Worm (Caenorhabditis elegans) whole organism, young adult: ENCODE results near the gene B0361.9.

ENCODE experiments used
- B0019.2 ChIP-seq: fragments of 200-800 bp; sonication (Bioruptor generic); conservative IDR thresholded peaks from 2 replicates; pipeline ENCODE4 v1.3.6; 2022; ENCODE audit warnings: missing genetic modification reagents, missing genetic modification characterization, missing compliant biosample characterization
- B0035.1 ChIP-seq: sonication (generic microtip); optimal IDR thresholded peaks from 2 replicates; lab custom pipeline; 2016; ENCODE audit warnings: missing genetic modification characterization, mild to moderate bottlenecking, missing compliant biosample characterization, missing genotype, missing genetic modification reagents
- B0336.3 ChIP-seq: fragments of 200-800 bp; sonication (Bioruptor generic); IDR thresholded peaks from 2 replicates; pipeline ENCODE4 v1.3.6; 2022; ENCODE audit warnings: missing genetic modification characterization, missing compliant biosample characterization
- C06A6.2 ChIP-seq: fragments of 200-800 bp; sonication (Bioruptor generic); conservative IDR thresholded peaks from 2 replicates; pipeline ENCODE4 v1.3.6; 2022; ENCODE audit warnings: missing genetic modification characterization, missing compliant biosample characterization
- F10E7.11 ChIP-seq: sonication (generic microtip); optimal IDR thresholded peaks from 2 replicates; lab custom pipeline; 2017; ENCODE audit warnings: mild to moderate bottlenecking, missing genetic modification characterization, moderate library complexity, missing compliant biosample characterization
- F22D6.2 ChIP-seq: sonication (generic microtip); optimal IDR thresholded peaks from 2 replicates; lab custom pipeline; 2016; ENCODE audit warnings: mild to moderate bottlenecking, missing genetic modification characterization, missing compliant biosample characterization
- F37B4.10 ChIP-seq: fragments of 200-800 bp; sonication (Bioruptor generic); IDR thresholded peaks from 2 replicates; pipeline ENCODE4 v1.3.6; 2022; ENCODE audit warnings: missing genetic modification characterization, missing compliant biosample characterization
- F49E8.2 ChIP-seq: sonication (generic microtip); optimal IDR thresholded peaks from 3 replicates; lab custom pipeline; 2017; ENCODE audit warnings: missing genetic modification characterization, mild to moderate bottlenecking, missing compliant biosample characterization, antibody characterized with exemption, moderate library complexity; ENCODE audit not compliant: insufficient read depth
- F52B5.7 ChIP-seq: sonication (generic microtip); optimal IDR thresholded peaks from 2 replicates; lab custom pipeline; 2016; ENCODE audit warnings: mild to moderate bottlenecking, missing genetic modification characterization, missing compliant biosample characterization
- F57C9.4 ChIP-seq: sonication (generic microtip); optimal IDR thresholded peaks from 2 replicates; lab custom pipeline; 2017; ENCODE audit warnings: mild to moderate bottlenecking, missing genetic modification characterization, missing compliant biosample characterization
- T26A5.8 ChIP-seq: sonication (generic microtip); optimal IDR thresholded peaks from 2 replicates; lab custom pipeline; 2016; ENCODE audit warnings: missing genetic modification characterization, missing compliant biosample characterization
- ZK185.1 ChIP-seq: sonication (generic microtip); optimal IDR thresholded peaks from 2 replicates; lab custom pipeline; 2016; ENCODE audit warnings: mild to moderate bottlenecking, missing genetic modification characterization, missing compliant biosample characterization; ENCODE audit not compliant: poor library complexity, severe bottlenecking
- ama-1 ChIP-seq, 3 experiments: fragments of 150-350 bp in 1 of 3; sonication (generic microtip) in 2 of 3; optimal IDR thresholded peaks; 2 replicates each; lab custom pipeline; 2014 to 2018; ENCODE audit warnings: missing biosample characterization in 2 of 3, missing genetic modification characterization in 2 of 3, missing genetic modification reagents in 2 of 3
- atf-7 ChIP-seq: sonication (generic microtip); optimal IDR thresholded peaks from 2 replicates; lab custom pipeline; 2017; ENCODE audit warnings: mild to moderate bottlenecking, missing genetic modification characterization, missing compliant biosample characterization
- athp-1 ChIP-seq: sonication (generic microtip); optimal IDR thresholded peaks from 2 replicates; lab custom pipeline; 2017; ENCODE audit warnings: mild to moderate bottlenecking, missing genetic modification characterization, missing compliant biosample characterization
- attf-6 ChIP-seq: fragments of 200-800 bp; sonication (Bioruptor generic); IDR thresholded peaks from 2 replicates; pipeline ENCODE4 v1.3.6; 2022; ENCODE audit warnings: missing genetic modification reagents, missing genetic modification characterization, missing compliant biosample characterization
- bed-1 ChIP-seq: fragments of 200-800 bp; sonication (Bioruptor generic); IDR thresholded peaks from 2 replicates; pipeline ENCODE4 v1.3.6; 2022; ENCODE audit warnings: missing genetic modification reagents, missing genetic modification characterization, missing compliant biosample characterization
- cebp-1 ChIP-seq, 2 experiments: fragments of 200-800 bp in 1 of 2; sonication (Bioruptor generic) in 1 of 2; sonication (generic microtip) in 1 of 2; IDR thresholded peaks in 1 of 2; optimal IDR thresholded peaks in 1 of 2; 2 replicates each; pipeline versions ENCODE4 v1.3.6 to Lab custom; 2017 to 2022; ENCODE audit warnings: missing compliant biosample characterization in 2 of 2, missing genetic modification characterization in 2 of 2, mild to moderate bottlenecking in 1 of 2, missing genetic modification reagents in 1 of 2, moderate library complexity in 1 of 2
- ceh-100 ChIP-seq: fragments of 200-800 bp; sonication (Bioruptor generic); IDR thresholded peaks from 2 replicates; pipeline ENCODE4 v1.3.6; 2022; ENCODE audit warnings: missing genetic modification reagents, missing genetic modification characterization, missing compliant biosample characterization
- ceh-27 ChIP-seq: fragments of 200-800 bp; sonication (Bioruptor generic); optimal IDR thresholded peaks from 2 replicates; lab custom pipeline; 2018; ENCODE audit warnings: mild to moderate bottlenecking, missing genetic modification characterization, moderate library complexity, missing compliant biosample characterization
- ceh-79 ChIP-seq: sonication (generic microtip); optimal IDR thresholded peaks from 2 replicates; lab custom pipeline; 2017; ENCODE audit warnings: mild to moderate bottlenecking, missing genetic modification characterization, missing compliant biosample characterization
- chd-7 ChIP-seq: sonication (generic microtip); optimal IDR thresholded peaks from 2 replicates; lab custom pipeline; 2016; ENCODE audit warnings: mild to moderate bottlenecking, missing genetic modification characterization, moderate library complexity, missing compliant biosample characterization
- dpff-1 ChIP-seq: sonication (generic microtip); optimal IDR thresholded peaks from 2 replicates; lab custom pipeline; 2017; ENCODE audit warnings: mild to moderate bottlenecking, missing genetic modification characterization, missing compliant biosample characterization
- ets-4 ChIP-seq: fragments of 200-800 bp; sonication (Bioruptor generic); optimal IDR thresholded peaks from 2 replicates; lab custom pipeline; 2018; ENCODE audit warnings: mild to moderate bottlenecking, missing genetic modification characterization, missing compliant biosample characterization
- fkh-3 ChIP-seq: sonication (generic microtip); optimal IDR thresholded peaks from 2 replicates; lab custom pipeline; 2016; ENCODE audit warnings: mild to moderate bottlenecking, missing genetic modification characterization, missing compliant biosample characterization
- him-1 ChIP-seq: sonication (generic microtip); optimal IDR thresholded peaks from 2 replicates; lab custom pipeline; 2016; ENCODE audit warnings: missing genotype, missing genetic modification reagents, missing genetic modification characterization, missing compliant biosample characterization
- hlh-26 ChIP-seq: fragments of 200-800 bp; sonication (Bioruptor generic); conservative IDR thresholded peaks from 2 replicates; pipeline ENCODE4 v1.3.6; 2022; ENCODE audit warnings: missing genetic modification reagents, missing genetic modification characterization, missing compliant biosample characterization
- let-607 ChIP-seq, 2 experiments: fragments of 200-800 bp in 1 of 2; sonication (Bioruptor generic) in 1 of 2; sonication (generic microtip) in 1 of 2; optimal IDR thresholded peaks; 2 replicates each; lab custom pipeline; 2016 to 2018; ENCODE audit warnings: mild to moderate bottlenecking in 2 of 2, missing compliant biosample characterization in 2 of 2, missing genetic modification characterization in 2 of 2, moderate library complexity in 2 of 2, missing genotype in 1 of 2
- lin-35 ChIP-seq, 3 experiments: fragments of 150-350 bp in 2 of 3; sonication (generic microtip) in 1 of 3; optimal IDR thresholded peaks; 2 replicates each; lab custom pipeline; 2014 to 2018; ENCODE audit warnings: missing biosample characterization in 3 of 3, missing genetic modification characterization in 3 of 3, missing genetic modification reagents in 3 of 3
- lin-40 ChIP-seq: sonication (generic microtip); optimal IDR thresholded peaks from 2 replicates; lab custom pipeline; 2016; ENCODE audit warnings: missing genetic modification characterization, mild to moderate bottlenecking, missing compliant biosample characterization, missing genotype, missing genetic modification reagents
- lin-54 ChIP-seq: fragments of 200-800 bp; sonication (Bioruptor generic); optimal IDR thresholded peaks from 2 replicates; lab custom pipeline; 2018; ENCODE audit warnings: mild to moderate bottlenecking, missing genetic modification characterization, missing compliant biosample characterization
- lir-1 ChIP-seq: fragments of 200-800 bp; sonication (Bioruptor generic); conservative IDR thresholded peaks from 2 replicates; pipeline ENCODE4 v1.3.6; 2022; ENCODE audit warnings: missing genetic modification reagents, missing genetic modification characterization, missing compliant biosample characterization
- madf-6 ChIP-seq: fragments of 200-800 bp; sonication (Bioruptor generic); IDR thresholded peaks from 2 replicates; pipeline ENCODE4 v1.3.6; 2022; ENCODE audit warnings: missing genetic modification reagents, missing genetic modification characterization, missing compliant biosample characterization
- mxl-1 ChIP-seq: sonication (generic microtip); optimal IDR thresholded peaks from 2 replicates; lab custom pipeline; 2016; ENCODE audit warnings: missing genetic modification characterization, missing compliant biosample characterization
- nfya-1 ChIP-seq: sonication (generic microtip); optimal IDR thresholded peaks from 2 replicates; lab custom pipeline; 2017; ENCODE audit warnings: antibody characterized with exemption, missing compliant biosample characterization, missing genetic modification characterization, borderline replicate concordance; ENCODE audit not compliant: insufficient read depth
- nfya-2 ChIP-seq: fragments of 200-800 bp; sonication (Bioruptor generic); IDR thresholded peaks from 2 replicates; pipeline ENCODE4 v1.3.6; 2022; ENCODE audit warnings: missing genetic modification reagents, missing genetic modification characterization, missing compliant biosample characterization
- nfyb-1 ChIP-seq: fragments of 200-800 bp; sonication (Bioruptor generic); IDR thresholded peaks from 2 replicates; pipeline ENCODE4 v1.3.6; 2022; ENCODE audit warnings: missing genetic modification reagents, missing genetic modification characterization, missing compliant biosample characterization
- nhr-179 ChIP-seq: sonication (generic microtip); optimal IDR thresholded peaks from 2 replicates; lab custom pipeline; 2016; ENCODE audit warnings: mild to moderate bottlenecking, missing genetic modification characterization, missing compliant biosample characterization
- pha-4 ChIP-seq: fragments of 150-350 bp; sonication (generic microtip); optimal IDR thresholded peaks from 2 replicates; lab custom pipeline; 2014; ENCODE audit warnings: missing biosample characterization, missing genetic modification reagents, missing genetic modification characterization
- repo-1 ChIP-seq: sonication (generic microtip); optimal IDR thresholded peaks from 2 replicates; lab custom pipeline; 2017; ENCODE audit warnings: mild to moderate bottlenecking, missing genetic modification characterization, missing compliant biosample characterization
- snpc-4 ChIP-seq, 5 experiments: fragments of 150-350 bp in 1 of 5; sonication (generic microtip) in 4 of 5; optimal IDR thresholded peaks; 2 replicates each; lab custom pipeline; 2014 to 2018; ENCODE audit warnings: missing genetic modification characterization in 5 of 5, missing biosample characterization in 3 of 5, antibody characterized with exemption in 2 of 5, mild to moderate bottlenecking in 2 of 5, missing compliant biosample characterization in 2 of 5, missing genotype in 2 of 5, moderate library complexity in 2 of 5, missing genetic modification reagents in 1 of 5
- tbx-9 ChIP-seq: sonication (generic microtip); optimal IDR thresholded peaks from 2 replicates; lab custom pipeline; 2016; ENCODE audit warnings: borderline replicate concordance, missing genetic modification characterization, inconsistent platforms, missing compliant biosample characterization
- tlf-1 ChIP-seq: fragments of 200-800 bp; sonication (Bioruptor generic); optimal IDR thresholded peaks from 2 replicates; lab custom pipeline; 2018; ENCODE audit warnings: mild to moderate bottlenecking, missing genetic modification characterization, missing compliant biosample characterization
- zim-3 ChIP-seq: sonication (generic microtip); optimal IDR thresholded peaks from 2 replicates; lab custom pipeline; 2017; ENCODE audit warnings: mild to moderate bottlenecking, missing genetic modification characterization, moderate library complexity, missing compliant biosample characterization
- ztf-28 ChIP-seq: fragments of 200-800 bp; sonication (Bioruptor generic); IDR thresholded peaks from 2 replicates; pipeline ENCODE4 v1.3.6; 2022; ENCODE audit warnings: missing genetic modification reagents, missing genetic modification characterization, missing compliant biosample characterization
- ztf-3 ChIP-seq: fragments of 200-800 bp; sonication (Bioruptor generic); optimal IDR thresholded peaks from 2 replicates; lab custom pipeline; 2018; ENCODE audit warnings: mild to moderate bottlenecking, missing genetic modification characterization, missing compliant biosample characterization

The B0361.9 gene

DNA sequence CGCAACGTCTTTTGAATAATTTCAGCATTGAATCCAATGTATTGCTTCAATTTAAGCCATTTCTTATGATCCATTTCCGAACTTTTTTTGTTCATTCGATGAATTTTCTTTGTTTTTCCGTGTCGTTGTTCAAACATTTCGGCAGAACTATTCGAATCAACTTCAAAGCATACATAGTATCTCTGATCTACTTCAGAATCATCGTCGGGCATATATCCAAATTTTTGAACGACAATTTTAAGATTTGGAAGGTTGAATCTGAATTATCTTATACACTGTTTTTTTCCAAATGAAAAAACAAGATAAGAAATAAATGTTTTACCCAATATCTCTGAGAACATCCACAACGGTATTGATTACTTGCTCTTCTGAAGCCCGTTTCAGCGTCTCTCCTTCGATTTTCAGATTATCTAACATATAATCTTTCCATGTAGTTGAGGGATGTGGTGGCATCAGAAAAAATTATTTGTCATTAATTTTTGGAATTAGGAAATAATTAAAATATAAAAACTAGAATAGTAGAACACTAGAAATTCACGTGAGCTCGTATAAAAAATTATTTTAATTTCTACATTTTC, 29.8 kb upstream of the B0361.9 start, which contains the start of gene lab-2:
Gene lab-2, minus strand, starts transcription at position 453 of the 578 bp plus-strand sequence.
- TF ChIP-seq ztf-3 (no peak), ets-4 (no peak), nfya-1 (tag; lab: Kevin White, UChicago) (no peak), cebp-1 (GFP tag; IDR thresholded peaks at IDR 0.05; lab: Robert Waterston, UW) (no peak), cebp-1 (tag; optimal IDR thresholded peaks at IDR 0.05; lab: Kevin White, UChicago) (peak; percentile 33), F57C9.4 (tag; lab: Kevin White, UChicago) (peak; percentile 70), ceh-27 (GFP tag; lab: Kevin White, UChicago) (no peak), attf-6 (GFP tag; lab: Robert Waterston, UW) (no peak), let-607 (tag; optimal IDR thresholded peaks at IDR 0.05; lab: Kevin White, UChicago) (no peak), F52B5.7 (tag; lab: Kevin White, UChicago) (peak; percentile 67), tbx-9 (tag; lab: Kevin White, UChicago) (no peak), him-1 (tag; lab: Kevin White, UChicago) (no peak), C06A6.2 (0 out of 2 replicates have a peak, but pooled peaks have one; percentile 10), F10E7.11 (no peak), nfyb-1 (GFP tag; lab: Robert Waterston, UW) (peak; percentile 72; the same call in 1 of the 2 replicates), F49E8.2 (no peak), pha-4 (tag; lab: Kevin White, UChicago) (no peak), ztf-28 (GFP tag; lab: Robert Waterston, UW) (no peak), fkh-3 (tag; lab: Kevin White, UChicago) (peak; percentile 27), F22D6.2 (no peak), lin-54 (GFP tag; lab: Kevin White, UChicago) (peak; percentile 10), F37B4.10 (GFP tag; lab: Robert Waterston, UW) (no peak), tlf-1 (no peak), lir-1 (no peak), B0035.1 (tag; lab: Kevin White, UChicago) (peak; percentile 26), mxl-1 (tag; lab: Kevin White, UChicago) (no peak), B0019.2 (GFP tag; lab: Robert Waterston, UW) (no peak), ceh-79 (no peak), athp-1 (tag; lab: Kevin White, UChicago) (peak; percentile 78), lin-35 (GFP tag; optimal IDR thresholded peaks at IDR 0.05; lab: Kevin White, UChicago) (no peak), T26A5.8 (tag; lab: Kevin White, UChicago) (no peak), ama-1 (optimal IDR thresholded peaks at IDR 0.05; lab: Kevin White, UChicago) (peak; percentile 51), ama-1 (GFP tag; optimal IDR thresholded peaks at IDR 0.05; lab: Kevin White, UChicago) (no peak), repo-1 (tag; lab: Kevin White, UChicago) (peak; percentile 67), B0336.3 (peak; percentile 71), snpc-4 (GFP tag; optimal IDR thresholded peaks at IDR 0.05; lab: Kevin White, UChicago) (no peak), snpc-4 (tag; optimal IDR thresholded peaks at IDR 0.05; lab: Kevin White, UChicago) (no peak), hlh-26 (GFP tag; lab: Robert Waterston, UW) (no peak), madf-6 (GFP tag; lab: Robert Waterston, UW) (0 out of 2 replicates have a peak, but pooled peaks have one; percentile 34), ceh-100 (GFP tag; lab: Robert Waterston, UW) (no peak), lin-40 (tag; lab: Kevin White, UChicago) (peak; percentile 18), ZK185.1 (tag; lab: Kevin White, UChicago) (no peak), nhr-179 (tag; lab: Kevin White, UChicago) (no peak), dpff-1 (tag; lab: Kevin White, UChicago) (peak; percentile 40), zim-3 (peak; percentile 17), chd-7 (peak; percentile 52), atf-7 (tag; lab: Kevin White, UChicago) (peak; percentile 27), nfya-2 (GFP tag; lab: Robert Waterston, UW) (no peak), bed-1 (GFP tag; lab: Robert Waterston, UW) (no peak)
